Fruit fly (Drosophila melanogaster) S2 (cell line): ENCODE data around the gene mino.

ENCODE experiments used
- CG8478 ChIP-seq: fragments of >200 bp; optimal IDR thresholded peaks from 2 replicates; lab custom pipeline; 2018
- CTCF ChIP-seq, 2 experiments: fragments of >200 bp; optimal IDR thresholded peaks; 2 replicates each; lab custom pipeline; 2018

DNA sequence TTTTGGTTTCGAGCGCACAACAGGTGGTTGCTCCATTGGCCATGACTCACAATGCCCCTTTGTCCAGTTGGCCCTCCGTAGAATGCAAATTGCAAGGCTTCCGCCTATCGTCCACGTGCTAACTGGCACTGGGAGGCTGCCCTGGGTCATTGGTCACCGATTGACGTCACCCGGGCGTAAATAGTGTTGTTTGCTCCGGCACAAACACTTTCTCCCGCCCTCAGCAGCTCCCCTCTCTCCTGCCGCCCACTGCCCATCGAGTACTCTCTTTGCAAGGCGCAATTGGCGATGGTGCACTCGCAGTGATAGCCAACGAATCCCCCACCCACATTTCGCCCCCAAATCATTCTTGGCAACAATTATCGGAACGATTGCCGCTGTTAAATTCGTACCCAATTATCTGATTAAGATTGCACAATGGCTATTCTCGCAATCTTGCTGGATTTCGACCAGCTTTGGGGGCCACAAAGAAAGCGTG, 1.8 kb downstream of the mino start:
- TF ChIP-seq CTCF (optimal IDR thresholded peaks at IDR 0.05; lab: Kevin White, UChicago) (no peak), CG8478 (lab: Kevin White, UChicago) (no peak)
